Worm (Caenorhabditis elegans): ENCODE results near the gene T24D8.6.

T24D8.6 gene

ce11 chrX:2365890-2366289 is at the start of gene T24D8.6:
TSS of gene T24D8.6 (minus strand) at chrX:2365990.
- TF ChIP-seq nhr-10 (tag; optimal IDR thresholded peaks at IDR 0.05) (no peak), nhr-11 (tag; optimal IDR thresholded peaks at IDR 0.05) (no peak), lin-39 (tag; optimal IDR thresholded peaks at IDR 0.05) (no peak)

- TF ChIP-seq ZK546.5 (tag; optimal IDR thresholded peaks at IDR 0.05) (no peak), F13H6.1 (tag; optimal IDR thresholded peaks at IDR 0.05) (no peak), dmd-4 (tag; optimal IDR thresholded peaks at IDR 0.05) (no peak), ceh-16 (tag; optimal IDR thresholded peaks at IDR 0.05) (no peak), mdl-1 (tag; optimal IDR thresholded peaks at IDR 0.05) (no peak), ama-1 (optimal IDR thresholded peaks at IDR 0.05) (no peak)
Measured at ce11 chrX:2413277-2413676, 47.5 kb upstream of the T24D8.6 start, which contains the start of gene hlh-15. TSS of gene hlh-15 (minus strand) at chrX:2413377.

- TF ChIP-seq fos-1 (tag; optimal IDR thresholded peaks at IDR 0.05) (peak; percentile 80), unc-39 (tag; optimal IDR thresholded peaks at IDR 0.05) (no peak), sma-9 (GFP tag; optimal IDR thresholded peaks at IDR 0.05) (peak; percentile 44), sma-9 (tag; optimal IDR thresholded peaks at IDR 0.05) (no peak), unc-55 (GFP tag; optimal IDR thresholded peaks at IDR 0.05) (no peak)
Measured at ce11 chrX:2410978-2411377, 45.2 kb upstream of the T24D8.6 start.

ce11 chrX:2409243-2409741 is 43.5 kb upstream of the T24D8.6 start, which contains the start of the genes C43H6.12 and trpp-12:
TSS of gene C43H6.12 (plus strand) at chrX:2409607.
TSS of gene trpp-12 (plus strand) at chrX:2409691.
- TF ChIP-seq unc-62 (GFP tag; optimal IDR thresholded peaks at IDR 0.05) = no peak

ce11 chrX:2407167-2407566 is 41.4 kb upstream of the T24D8.6 start, which contains the start of gene mtpn-1:
TSS of gene mtpn-1 (plus strand) at chrX:2407467.
- TF ChIP-seq nhr-21 (tag; optimal IDR thresholded peaks at IDR 0.05) (no peak), ztf-1 (GFP tag; conservative IDR thresholded peaks at IDR 0.05) (no peak), ceh-82 (tag; optimal IDR thresholded peaks at IDR 0.05) (no peak), zag-1 (tag; optimal IDR thresholded peaks at IDR 0.05) (no peak), nhr-77 (tag; optimal IDR thresholded peaks at IDR 0.05) (no peak), nhr-12 (tag; optimal IDR thresholded peaks at IDR 0.05) (no peak), nhr-129 (tag; optimal IDR thresholded peaks at IDR 0.05) (no peak), unc-55 (GFP tag; optimal IDR thresholded peaks at IDR 0.05) (no peak), egl-27 (tag; optimal IDR thresholded peaks at IDR 0.05) (no peak), peb-1 (tag; optimal IDR thresholded peaks at IDR 0.05) (no peak), lsy-2 (tag; optimal IDR thresholded peaks at IDR 0.05) (no peak), mdl-1 (tag; optimal IDR thresholded peaks at IDR 0.05) (no peak), ama-1 (optimal IDR thresholded peaks at IDR 0.05) (no peak), ztf-4 (tag; optimal IDR thresholded peaks at IDR 0.05) (no peak), F13H6.1 (tag; optimal IDR thresholded peaks at IDR 0.05) (no peak)

ce11 chrX:2403724-2404123 is 37.9 kb upstream of the T24D8.6 start, which contains the start of gene C43H6.4:
TSS of gene C43H6.4 (plus strand) at chrX:2404024.
- TF ChIP-seq Y55F3AM.14 (GFP tag; optimal IDR thresholded peaks at IDR 0.05) = no peak
- TF ChIP-seq nhr-6 (tag; optimal IDR thresholded peaks at IDR 0.05) = no peak
- TF ChIP-seq nhr-11 (tag; optimal IDR thresholded peaks at IDR 0.05) = no peak
- TF ChIP-seq unc-39 (tag; optimal IDR thresholded peaks at IDR 0.05) = no peak
- no peak for TF ChIP-seq lin-11 (tag; optimal IDR thresholded peaks at IDR 0.05)
- TF ChIP-seq ztf-4 (tag; optimal IDR thresholded peaks at IDR 0.05) = no peak
- no peak for TF ChIP-seq F13H6.1 (tag; optimal IDR thresholded peaks at IDR 0.05)
- no peak for TF ChIP-seq C34F6.9 (tag; optimal IDR thresholded peaks at IDR 0.05)
- TF ChIP-seq elt-3 (tag; optimal IDR thresholded peaks at IDR 0.05) = no peak
- no peak for TF ChIP-seq fos-1 (tag; optimal IDR thresholded peaks at IDR 0.05)
- no peak for TF ChIP-seq aly-2 (tag; optimal IDR thresholded peaks at IDR 0.05)
- TF ChIP-seq ama-1 (optimal IDR thresholded peaks at IDR 0.05) = no peak
- TF ChIP-seq unc-62 (GFP tag; optimal IDR thresholded peaks at IDR 0.05) = no peak
- no peak for TF ChIP-seq elt-1 (tag; optimal IDR thresholded peaks at IDR 0.05)
- no peak for TF ChIP-seq ztf-11 (tag; optimal IDR thresholded peaks at IDR 0.05)
- no peak for TF ChIP-seq lin-39 (tag; optimal IDR thresholded peaks at IDR 0.05)
- TF ChIP-seq crh-2 (tag; optimal IDR thresholded peaks at IDR 0.05) = no peak
- TF ChIP-seq mdl-1 (tag; optimal IDR thresholded peaks at IDR 0.05) = no peak
- TF ChIP-seq nhr-237 (tag; optimal IDR thresholded peaks at IDR 0.05) = no peak
